Worm (Caenorhabditis elegans): ENCODE measurements around the gene gst-11.

Gene gst-11

ce11 chrX:3605727-3606126 lies 27.8 kb downstream of the gst-11 start, which contains the start of gene C18B2.4 (continued):
- TF ChIP-seq ceh-82 (tag; optimal IDR thresholded peaks at IDR 0.05) (peak; percentile 45 to 82 (median 67)), efl-3 (GFP tag; optimal IDR thresholded peaks at IDR 0.05) (no peak), xbp-1 (tag; optimal IDR thresholded peaks at IDR 0.05) (peak; percentile 70), nhr-77 (tag; optimal IDR thresholded peaks at IDR 0.05) (peak; percentile 66), tlp-1 (tag; optimal IDR thresholded peaks at IDR 0.05) (no peak), alr-1 (tag; optimal IDR thresholded peaks at IDR 0.05; ENCODE audit: borderline replicate concordance) (no peak), dpl-1 (GFP tag; optimal IDR thresholded peaks at IDR 0.05) (peak; percentile 15 to 49 (median 29)), fkh-8 (tag; optimal IDR thresholded peaks at IDR 0.05) (peak; percentile 74), lin-13 (GFP tag; optimal IDR thresholded peaks at IDR 0.05) (no peak), nhr-71 (tag; optimal IDR thresholded peaks at IDR 0.05) (peak; percentile 81), nhr-90 (tag; optimal IDR thresholded peaks at IDR 0.05; ENCODE audit: poor library complexity) (no peak), unc-98 (GFP tag; IDR thresholded peaks at IDR 0.05) (no peak), fkh-10 (GFP tag; optimal IDR thresholded peaks at IDR 0.05) (no peak), unc-62 (GFP tag; optimal IDR thresholded peaks at IDR 0.05) (no peak), C34B4.2 (tag; optimal IDR thresholded peaks at IDR 0.05) (no peak), blmp-1 (tag; optimal IDR thresholded peaks at IDR 0.05) (peak; percentile 42), nhr-84 (tag; optimal IDR thresholded peaks at IDR 0.05) (no peak), lir-3 (tag; optimal IDR thresholded peaks at IDR 0.05; ENCODE audit: poor library complexity) (no peak), aha-1 (tag; optimal IDR thresholded peaks at IDR 0.05) (no peak), egl-13 (tag; optimal IDR thresholded peaks at IDR 0.05) (peak; percentile 48), lin-35 (GFP tag; optimal IDR thresholded peaks at IDR 0.05) (peak; percentile 45 to 79), hpl-2 (GFP tag; optimal IDR thresholded peaks at IDR 0.05) (no peak), nhr-237 (tag; optimal IDR thresholded peaks at IDR 0.05) (peak; percentile 15), lin-15B (tag; optimal IDR thresholded peaks at IDR 0.05) (peak; percentile 43), efl-1 (optimal IDR thresholded peaks at IDR 0.05) (peak; percentile 43 to 66), efl-1 (GFP tag; optimal IDR thresholded peaks at IDR 0.05 in 1 of 2) (peak in 1 of 2 experiments; percentile 36), ceh-63 (GFP tag; optimal IDR thresholded peaks at IDR 0.05) (no peak), pax-3 (tag; optimal IDR thresholded peaks at IDR 0.05) (no peak), zag-1 (tag; optimal IDR thresholded peaks at IDR 0.05) (no peak), aly-2 (tag; optimal IDR thresholded peaks at IDR 0.05) (no peak), ceh-88 (GFP tag; IDR thresholded peaks at IDR 0.05) (no peak), C16A3.4 (tag; optimal IDR thresholded peaks at IDR 0.05) (peak; percentile 80), snpc-4 (tag; optimal IDR thresholded peaks at IDR 0.05) (peak; percentile 64), unc-130 (tag; optimal IDR thresholded peaks at IDR 0.05) (no peak), mdl-1 (tag; optimal IDR thresholded peaks at IDR 0.05) (peak in 1 of 2 experiments; percentile 75), jun-1 (tag; optimal IDR thresholded peaks at IDR 0.05) (peak; percentile 77), ceh-8 (GFP tag; optimal IDR thresholded peaks at IDR 0.05) (no peak), unc-30 (tag; optimal IDR thresholded peaks at IDR 0.05) (no peak), mab-9 (GFP tag; IDR thresholded peaks at IDR 0.05) (no peak), nhr-76 (tag; optimal IDR thresholded peaks at IDR 0.05) (no peak), pag-3 (tag; optimal IDR thresholded peaks at IDR 0.05; ENCODE audit: borderline replicate concordance, insufficient read depth) (peak; percentile 91), lsy-2 (tag; optimal IDR thresholded peaks at IDR 0.05) (peak; percentile 25 to 74), snu-23 (GFP tag; optimal IDR thresholded peaks at IDR 0.05) (peak; percentile 80), ztf-4 (tag; optimal IDR thresholded peaks at IDR 0.05) (no peak), fos-1 (tag; optimal IDR thresholded peaks at IDR 0.05) (peak; percentile 57), tbx-2 (tag; optimal IDR thresholded peaks at IDR 0.05) (peak; percentile 69), ets-5 (GFP tag; IDR thresholded peaks at IDR 0.05) (no peak), fkh-4 (tag; optimal IDR thresholded peaks at IDR 0.05; ENCODE audit: borderline replicate concordance) (no peak), swsn-7 (tag; optimal IDR thresholded peaks at IDR 0.05) (peak; percentile 40), F16B12.6 (tag; optimal IDR thresholded peaks at IDR 0.05) (peak; percentile 48), elt-2 (tag; optimal IDR thresholded peaks at IDR 0.05) (peak; percentile 36), egl-27 (tag; optimal IDR thresholded peaks at IDR 0.05) (no peak), nhr-85 (tag) (no peak)
